Worm (Caenorhabditis elegans) whole organism, young adult: ENCODE measurements around the gene ttc-39B.
A peak's percentile ranks its signal among the peaks of the same experiment; 100 is the strongest.

Experiments used
- B0019.2 ChIP-seq: fragments of 200-800 bp; sonication (Bioruptor generic); conservative IDR thresholded peaks from 2 replicates; pipeline ENCODE4 v1.3.6; 2022; ENCODE audit warnings: missing genetic modification reagents, missing genetic modification characterization, missing compliant biosample characterization
- D2030.7 ChIP-seq: fragments of 200-800 bp; sonication (Bioruptor generic); IDR thresholded peaks from 2 replicates; pipeline ENCODE4 v1.3.6; 2022; ENCODE audit warnings: missing genetic modification reagents, missing genetic modification characterization, missing compliant biosample characterization
- F52B5.7 ChIP-seq: sonication (generic microtip); optimal IDR thresholded peaks from 2 replicates; lab custom pipeline; 2016; ENCODE audit warnings: mild to moderate bottlenecking, missing genetic modification characterization, missing compliant biosample characterization
- F57A8.1 ChIP-seq: fragments of 200-800 bp; sonication (Bioruptor generic); optimal IDR thresholded peaks from 2 replicates; lab custom pipeline; 2018; ENCODE audit warnings: mild to moderate bottlenecking, missing genetic modification characterization, moderate library complexity, missing compliant biosample characterization
- Y53F4B.3 ChIP-seq: fragments of 200-800 bp; sonication (Bioruptor generic); IDR thresholded peaks from 2 replicates; pipeline ENCODE4 v1.3.6; 2022; ENCODE audit warnings: missing genetic modification reagents, missing genetic modification characterization, missing compliant biosample characterization
- ama-1 ChIP-seq, 3 experiments: fragments of 150-350 bp in 1 of 3; sonication (generic microtip) in 2 of 3; optimal IDR thresholded peaks; 2 replicates each; lab custom pipeline; 2014 to 2018; ENCODE audit warnings: missing biosample characterization in 2 of 3, missing genetic modification characterization in 2 of 3, missing genetic modification reagents in 2 of 3
- atf-7 ChIP-seq: sonication (generic microtip); optimal IDR thresholded peaks from 2 replicates; lab custom pipeline; 2017; ENCODE audit warnings: mild to moderate bottlenecking, missing genetic modification characterization, missing compliant biosample characterization
- attf-5 ChIP-seq: fragments of 200-800 bp; sonication (Bioruptor generic); optimal IDR thresholded peaks from 2 replicates; lab custom pipeline; 2018; ENCODE audit warnings: mild to moderate bottlenecking, missing genetic modification characterization, missing compliant biosample characterization
- cebp-1 ChIP-seq, 2 experiments: fragments of 200-800 bp in 1 of 2; sonication (Bioruptor generic) in 1 of 2; sonication (generic microtip) in 1 of 2; IDR thresholded peaks in 1 of 2; optimal IDR thresholded peaks in 1 of 2; 2 replicates each; pipeline versions ENCODE4 v1.3.6 to Lab custom; 2017 to 2022; ENCODE audit warnings: missing compliant biosample characterization in 2 of 2, missing genetic modification characterization in 2 of 2, mild to moderate bottlenecking in 1 of 2, missing genetic modification reagents in 1 of 2, moderate library complexity in 1 of 2
- ceh-40 ChIP-seq: fragments of 200-800 bp; sonication (Bioruptor generic); IDR thresholded peaks from 2 replicates; pipeline ENCODE4 v1.3.6; 2022; ENCODE audit warnings: missing genetic modification characterization, missing compliant biosample characterization
- dox-1 ChIP-seq: fragments of 200-800 bp; sonication (Bioruptor generic); IDR thresholded peaks from 2 replicates; pipeline ENCODE4 v1.3.6; 2022; ENCODE audit warnings: missing genetic modification reagents, missing genetic modification characterization, missing compliant biosample characterization
- efl-1 ChIP-seq: fragments of 150-350 bp; optimal IDR thresholded peaks from 2 replicates; lab custom pipeline; 2014; ENCODE audit warnings: missing biosample characterization, missing genetic modification reagents, missing genetic modification characterization
- egrh-3 ChIP-seq: fragments of 200-800 bp; sonication (Bioruptor generic); IDR thresholded peaks from 2 replicates; pipeline ENCODE4 v1.3.6; 2022; ENCODE audit warnings: missing genetic modification reagents, missing genetic modification characterization, missing compliant biosample characterization
- ets-4 ChIP-seq: fragments of 200-800 bp; sonication (Bioruptor generic); optimal IDR thresholded peaks from 2 replicates; lab custom pipeline; 2018; ENCODE audit warnings: mild to moderate bottlenecking, missing genetic modification characterization, missing compliant biosample characterization
- hlh-12 ChIP-seq: sonication (generic microtip); optimal IDR thresholded peaks from 2 replicates; lab custom pipeline; 2016; ENCODE audit warnings: missing genetic modification characterization, missing compliant biosample characterization
- hmg-1.2 ChIP-seq: fragments of 200-800 bp; sonication (Bioruptor generic); IDR thresholded peaks from 2 replicates; pipeline ENCODE4 v1.3.6; 2022; ENCODE audit warnings: missing genetic modification reagents, missing genetic modification characterization, missing compliant biosample characterization
- let-607 ChIP-seq, 2 experiments: fragments of 200-800 bp in 1 of 2; sonication (Bioruptor generic) in 1 of 2; sonication (generic microtip) in 1 of 2; optimal IDR thresholded peaks; 2 replicates each; lab custom pipeline; 2016 to 2018; ENCODE audit warnings: mild to moderate bottlenecking in 2 of 2, missing compliant biosample characterization in 2 of 2, missing genetic modification characterization in 2 of 2, moderate library complexity in 2 of 2, missing genotype in 1 of 2
- lin-40 ChIP-seq: sonication (generic microtip); optimal IDR thresholded peaks from 2 replicates; lab custom pipeline; 2016; ENCODE audit warnings: missing genetic modification characterization, mild to moderate bottlenecking, missing compliant biosample characterization, missing genotype, missing genetic modification reagents
- lin-54 ChIP-seq: fragments of 200-800 bp; sonication (Bioruptor generic); optimal IDR thresholded peaks from 2 replicates; lab custom pipeline; 2018; ENCODE audit warnings: mild to moderate bottlenecking, missing genetic modification characterization, missing compliant biosample characterization
- lsl-1 ChIP-seq: fragments of 200-800 bp; sonication (Bioruptor generic); optimal IDR thresholded peaks from 2 replicates; lab custom pipeline; 2018; ENCODE audit warnings: mild to moderate bottlenecking, missing genetic modification characterization, moderate library complexity, missing compliant biosample characterization
- madf-3 ChIP-seq: fragments of 200-800 bp; sonication (Bioruptor generic); IDR thresholded peaks from 2 replicates; pipeline ENCODE4 v1.3.6; 2022; ENCODE audit warnings: missing genetic modification reagents, missing genetic modification characterization, missing compliant biosample characterization
- mes-4 ChIP-seq: sonication (generic microtip); optimal IDR thresholded peaks from 2 replicates; lab custom pipeline; 2016; ENCODE audit warnings: missing genotype, missing genetic modification characterization, missing compliant biosample characterization
- mxl-1 ChIP-seq: sonication (generic microtip); optimal IDR thresholded peaks from 2 replicates; lab custom pipeline; 2016; ENCODE audit warnings: missing genetic modification characterization, missing compliant biosample characterization
- nhr-120 ChIP-seq: fragments of 200-800 bp; sonication (Bioruptor generic); IDR thresholded peaks from 2 replicates; pipeline ENCODE4 v1.3.6; 2022; ENCODE audit warnings: missing genetic modification characterization, missing compliant biosample characterization
- nhr-27 ChIP-seq: fragments of 200-800 bp; sonication (Bioruptor generic); optimal IDR thresholded peaks from 2 replicates; lab custom pipeline; 2018; ENCODE audit warnings: mild to moderate bottlenecking, missing genetic modification characterization, moderate library complexity, missing compliant biosample characterization
- nhr-80 ChIP-seq: sonication (generic microtip); optimal IDR thresholded peaks from 2 replicates; lab custom pipeline; 2016; ENCODE audit warnings: missing genetic modification characterization, missing compliant biosample characterization
- nhr-90 ChIP-seq: sonication (generic microtip); optimal IDR thresholded peaks from 2 replicates; lab custom pipeline; 2016; ENCODE audit warnings: missing genotype, mild to moderate bottlenecking, missing genetic modification characterization, missing compliant biosample characterization
- snpc-4 ChIP-seq, 5 experiments: fragments of 150-350 bp in 1 of 5; sonication (generic microtip) in 4 of 5; optimal IDR thresholded peaks; 2 replicates each; lab custom pipeline; 2014 to 2018; ENCODE audit warnings: missing genetic modification characterization in 5 of 5, missing biosample characterization in 3 of 5, antibody characterized with exemption in 2 of 5, mild to moderate bottlenecking in 2 of 5, missing compliant biosample characterization in 2 of 5, missing genotype in 2 of 5, moderate library complexity in 2 of 5, missing genetic modification reagents in 1 of 5
- tbp1 ChIP-seq: fragments of 200-800 bp; sonication (Bioruptor generic); optimal IDR thresholded peaks from 2 replicates; lab custom pipeline; 2018; ENCODE audit warnings: mild to moderate bottlenecking, missing genetic modification characterization, missing compliant biosample characterization
- tbx-9 ChIP-seq: sonication (generic microtip); optimal IDR thresholded peaks from 2 replicates; lab custom pipeline; 2016; ENCODE audit warnings: borderline replicate concordance, missing genetic modification characterization, inconsistent platforms, missing compliant biosample characterization
- unc-130 ChIP-seq: sonication (generic microtip); optimal IDR thresholded peaks from 2 replicates; lab custom pipeline; 2016; ENCODE audit warnings: missing genetic modification reagents, missing genetic modification characterization, missing compliant biosample characterization
- ztf-18 ChIP-seq: sonication (generic microtip); optimal IDR thresholded peaks from 2 replicates; lab custom pipeline; 2016; ENCODE audit warnings: missing genotype, mild to moderate bottlenecking, missing genetic modification characterization, missing compliant biosample characterization
- ztf-22 ChIP-seq: fragments of 200-800 bp; sonication (Bioruptor generic); optimal IDR thresholded peaks from 2 replicates; lab custom pipeline; 2018; ENCODE audit warnings: mild to moderate bottlenecking, missing genetic modification characterization, moderate library complexity, missing compliant biosample characterization
- ztf-26 ChIP-seq: sonication (generic microtip); optimal IDR thresholded peaks from 2 replicates; lab custom pipeline; 2017; ENCODE audit warnings: missing genetic modification characterization, missing compliant biosample characterization
- ztf-28 ChIP-seq: fragments of 200-800 bp; sonication (Bioruptor generic); IDR thresholded peaks from 2 replicates; pipeline ENCODE4 v1.3.6; 2022; ENCODE audit warnings: missing genetic modification reagents, missing genetic modification characterization, missing compliant biosample characterization
- ztf-6 ChIP-seq: fragments of 200-800 bp; sonication (Bioruptor generic); IDR thresholded peaks from 2 replicates; pipeline ENCODE4 v1.3.6; 2022; ENCODE audit warnings: missing genetic modification reagents, missing genetic modification characterization, missing compliant biosample characterization

ttc-39B gene

ce11 chrII:6331222-6331830, 2.5 kb downstream of the ttc-39B start, which contains the start of gene set-4 (continued):
- TF ChIP-seq snpc-4 (GFP tag; optimal IDR thresholded peaks at IDR 0.05; lab: Kevin White, UChicago) (peak; percentile 4), snpc-4 (tag; optimal IDR thresholded peaks at IDR 0.05; lab: Kevin White, UChicago) (peak; percentile 6 to 81 (median 64))

ce11 chrII:6328672-6329071, 5.1 kb downstream of the ttc-39B start:
- TF ChIP-seq ztf-6 (GFP tag; lab: Robert Waterston, UW) (no peak), F57A8.1 (GFP tag; lab: Kevin White, UChicago) (no peak), nhr-90 (tag; lab: Kevin White, UChicago) (no peak), ztf-28 (no peak), let-607 (tag; optimal IDR thresholded peaks at IDR 0.05; lab: Kevin White, UChicago) (peak in 1 of 2 experiments; percentile 30), dox-1 (GFP tag; lab: Robert Waterston, UW) (peak; percentile 56; the same call in 1 of the 2 replicates), D2030.7 (GFP tag; lab: Robert Waterston, UW) (no peak), ceh-40 (GFP tag; lab: Robert Waterston, UW) (no peak), attf-5 (GFP tag; lab: Kevin White, UChicago) (peak; percentile 2), lsl-1 (no peak), tbx-9 (no peak), B0019.2 (GFP tag; lab: Robert Waterston, UW) (no peak), atf-7 (tag; lab: Kevin White, UChicago) (peak; percentile 36), mes-4 (tag; lab: Kevin White, UChicago) (no peak), F52B5.7 (no peak), ama-1 (optimal IDR thresholded peaks at IDR 0.05; lab: Kevin White, UChicago) (no peak), ama-1 (GFP tag; optimal IDR thresholded peaks at IDR 0.05; lab: Kevin White, UChicago) (no peak), nhr-80 (tag; lab: Kevin White, UChicago) (peak; percentile 98), mxl-1 (tag; lab: Kevin White, UChicago) (no peak), ztf-18 (tag; lab: Kevin White, UChicago) (peak; percentile 37), ztf-22 (GFP tag; lab: Kevin White, UChicago) (peak; percentile 62), ets-4 (GFP tag; lab: Kevin White, UChicago) (peak; percentile 88)

ce11 chrII:6327317-6327716, 6.5 kb downstream of the ttc-39B start:
- TF ChIP-seq nhr-27 (tag; lab: Kevin White, UChicago) (no peak), Y53F4B.3 (GFP tag; lab: Robert Waterston, UW) (no peak), ztf-26 (tag; lab: Kevin White, UChicago) (no peak), dox-1 (GFP tag; lab: Robert Waterston, UW) (peak; percentile 62), nhr-80 (tag; lab: Kevin White, UChicago) (peak; percentile 98), ets-4 (GFP tag; lab: Kevin White, UChicago) (peak; percentile 90), lin-40 (peak; percentile 5), tbp1 (peak; percentile 30), unc-130 (no peak), atf-7 (tag; lab: Kevin White, UChicago) (peak; percentile 26), lin-54 (peak; percentile 28)

- TF ChIP-seq hmg-1.2 (GFP tag; lab: Robert Waterston, UW) (peak; percentile 21; the same call in 1 of the 2 replicates), madf-3 (no peak), egrh-3 (GFP tag; lab: Robert Waterston, UW) (no peak), efl-1 (GFP tag; lab: Kevin White, UChicago) (peak; percentile 6), unc-130 (no peak), hlh-12 (tag; lab: Kevin White, UChicago) (no peak), nhr-120 (GFP tag; lab: Robert Waterston, UW) (no peak), atf-7 (tag; lab: Kevin White, UChicago) (no peak), cebp-1 (GFP tag; IDR thresholded peaks at IDR 0.05; lab: Robert Waterston, UW) (no peak), cebp-1 (tag; optimal IDR thresholded peaks at IDR 0.05; lab: Kevin White, UChicago) (no peak)
- TF ChIP-seq, all 124 proteins: peak for 2
Observed at ce11 chrII:6324086-6324485, 9.7 kb downstream of the ttc-39B start, which contains the start of gene sma-6. Gene sma-6, plus strand, starts transcription at chrII:6324484.
